Fruit fly (Drosophila melanogaster) ovary, adult (tissue): Measurements from ENCODE around the gene Kcmf1.
A peak's percentile ranks its signal among the peaks of the same experiment; 100 is the strongest.

ENCODE experiments used
- CG17801 ChIP-seq: fragments of 200-800 bp; optimal IDR thresholded peaks from 2 replicates; lab custom pipeline; 2019; ENCODE audit warnings: missing biosample characterization, mild to moderate bottlenecking, missing genetic modification characterization, moderate library complexity; ENCODE audit not compliant: partially characterized antibody

Gene Kcmf1

DNA sequence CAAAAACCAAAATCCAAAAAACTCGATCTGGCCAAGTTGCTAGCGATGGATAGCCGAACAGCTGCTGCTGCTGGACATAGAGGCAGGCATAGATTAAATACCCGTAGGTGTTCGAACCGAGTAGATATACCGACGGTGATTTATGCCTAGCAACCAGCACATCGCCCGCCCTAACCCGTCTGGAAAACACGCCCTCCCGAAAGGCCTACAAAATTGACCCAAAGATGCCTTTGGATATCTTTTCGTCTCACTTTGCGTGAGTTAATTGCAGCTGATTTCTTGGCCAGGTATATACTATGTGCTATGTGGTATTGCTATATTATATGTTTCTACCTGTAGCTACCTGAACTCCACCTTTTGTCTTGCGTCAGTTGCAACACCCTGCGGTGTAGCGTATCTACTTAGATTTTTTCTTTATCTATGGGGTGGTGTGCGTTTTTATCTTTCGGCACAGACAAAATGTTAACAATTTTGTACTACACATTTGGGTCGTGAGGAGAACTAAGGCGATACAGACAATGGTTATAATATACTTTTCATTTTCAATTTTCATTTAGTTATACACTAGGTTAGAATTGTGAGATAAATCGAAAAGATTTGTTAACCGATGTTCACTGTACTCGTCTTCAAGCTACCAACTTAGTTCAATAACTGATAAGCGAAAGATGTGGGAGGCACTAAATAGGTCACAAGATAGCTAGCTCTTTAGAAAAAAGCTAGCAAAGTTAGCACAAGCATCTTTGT, 15.5 kb upstream of the Kcmf1 start:
- TF ChIP-seq CG17801 (GFP tag; lab: Kevin White, UChicago) = no peak

DNA sequence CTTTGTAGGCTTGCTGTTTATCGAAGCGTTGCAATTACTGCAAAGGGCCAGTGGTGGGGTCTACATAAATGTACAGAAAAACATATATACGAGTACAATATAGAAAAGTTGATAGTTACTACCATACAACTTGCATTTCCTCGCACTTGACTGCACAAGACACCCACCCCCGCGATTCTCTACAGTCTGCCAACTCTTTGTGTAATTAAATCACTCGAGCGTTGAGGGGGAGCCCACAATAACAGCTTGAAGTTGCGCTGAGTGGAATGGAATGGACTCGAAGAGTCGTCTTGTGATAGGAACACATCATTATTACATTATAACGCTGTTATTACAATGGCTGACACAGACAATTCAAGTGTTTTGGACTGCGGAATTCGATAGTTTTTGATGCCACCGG, 14.7 kb upstream of the Kcmf1 start:
- no peak for TF ChIP-seq CG17801 (GFP tag; lab: Kevin White, UChicago)

DNA sequence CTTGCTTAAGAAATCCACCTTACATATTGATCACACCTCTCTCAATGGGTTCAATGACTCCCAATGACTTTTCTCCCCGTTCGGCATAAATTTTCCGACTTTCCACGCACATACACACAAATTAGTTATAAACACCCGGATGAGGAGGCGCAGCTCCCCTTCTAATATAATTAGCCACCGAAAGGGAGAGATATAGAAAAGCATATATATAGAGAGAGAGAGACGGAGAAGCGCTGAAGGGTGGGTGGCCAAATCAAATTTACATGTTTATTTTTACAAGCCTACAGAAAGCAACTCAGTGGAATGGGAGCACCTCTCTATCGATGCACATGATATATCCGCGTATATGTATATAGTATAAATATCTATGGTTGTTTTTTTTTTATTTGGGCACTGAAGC, 14.0 kb upstream of the Kcmf1 start:
- no peak for TF ChIP-seq CG17801 (GFP tag; lab: Kevin White, UChicago)

DNA sequence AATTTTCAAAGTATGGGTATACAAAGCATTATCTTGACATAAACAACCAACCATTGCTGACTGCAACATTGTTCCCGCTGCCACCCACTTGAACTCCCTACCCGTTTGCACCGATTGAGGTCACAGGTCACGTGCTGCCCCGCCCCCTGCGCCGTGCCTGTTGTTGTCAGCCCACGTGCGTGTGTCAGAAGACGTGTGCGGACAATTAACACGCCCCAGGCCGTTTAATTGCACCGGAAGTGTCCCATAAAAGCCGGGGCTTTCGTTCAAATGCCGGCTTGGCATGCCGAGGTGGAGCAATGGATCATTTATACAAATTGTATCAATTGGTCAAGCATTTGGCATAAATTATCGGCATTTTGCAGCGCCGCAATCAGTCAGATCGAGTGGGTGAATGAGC, 12.4 kb upstream of the Kcmf1 start:
- no peak for TF ChIP-seq CG17801 (GFP tag; lab: Kevin White, UChicago)

DNA sequence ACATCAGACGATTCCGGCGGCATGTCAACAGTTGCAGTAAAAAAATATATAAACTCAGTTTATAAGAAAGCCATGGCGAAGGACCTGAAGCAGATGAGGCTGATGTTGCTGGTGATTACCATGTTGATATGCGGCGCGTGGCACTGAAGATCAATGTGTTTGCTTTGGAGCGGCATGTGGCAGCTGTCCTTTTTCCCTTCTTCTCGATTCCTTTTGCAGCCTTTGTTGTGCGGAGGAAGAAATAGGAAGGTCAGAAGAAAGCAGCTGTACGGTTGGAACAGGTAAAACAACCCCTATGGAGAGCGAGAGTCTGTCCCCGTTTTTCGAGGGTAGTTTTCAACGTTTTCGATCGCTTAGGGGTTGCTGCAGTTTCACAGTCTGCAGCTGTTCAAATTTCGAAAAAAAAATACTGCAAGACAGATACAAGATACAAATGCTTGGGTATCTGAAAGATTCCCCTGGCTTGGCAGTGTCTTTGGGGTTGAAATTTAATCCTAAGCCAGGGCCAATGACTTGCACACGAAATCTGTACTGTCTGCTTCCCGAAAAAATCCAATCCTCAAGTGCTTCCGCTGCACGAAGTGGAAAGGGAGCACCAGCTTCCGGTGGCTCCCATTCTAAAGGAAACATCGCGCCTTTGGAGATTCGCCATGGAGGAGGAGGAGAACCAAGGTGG, 10.3 kb upstream of the Kcmf1 start:
- TF ChIP-seq CG17801 (GFP tag; lab: Kevin White, UChicago) = no peak

DNA sequence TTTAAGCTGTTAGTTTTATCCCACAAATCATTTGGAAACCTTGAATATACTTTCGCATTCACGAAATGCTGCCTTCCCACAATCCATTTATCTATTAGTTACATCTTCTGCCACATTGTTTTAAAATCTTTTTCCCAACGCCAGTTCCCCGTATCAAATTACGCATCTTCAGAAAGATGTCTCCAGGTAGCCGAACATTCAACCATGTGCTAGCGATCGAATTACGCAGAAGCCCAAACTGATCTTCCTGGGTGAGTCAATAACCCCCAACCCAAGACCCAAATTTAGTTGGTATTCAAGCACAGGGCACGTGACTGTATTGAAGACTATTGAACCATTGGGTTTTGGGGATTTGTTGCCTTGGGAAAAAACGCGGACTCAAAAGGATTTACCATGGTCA, 9.2 kb upstream of the Kcmf1 start:
- no peak for TF ChIP-seq CG17801 (GFP tag; lab: Kevin White, UChicago)

DNA sequence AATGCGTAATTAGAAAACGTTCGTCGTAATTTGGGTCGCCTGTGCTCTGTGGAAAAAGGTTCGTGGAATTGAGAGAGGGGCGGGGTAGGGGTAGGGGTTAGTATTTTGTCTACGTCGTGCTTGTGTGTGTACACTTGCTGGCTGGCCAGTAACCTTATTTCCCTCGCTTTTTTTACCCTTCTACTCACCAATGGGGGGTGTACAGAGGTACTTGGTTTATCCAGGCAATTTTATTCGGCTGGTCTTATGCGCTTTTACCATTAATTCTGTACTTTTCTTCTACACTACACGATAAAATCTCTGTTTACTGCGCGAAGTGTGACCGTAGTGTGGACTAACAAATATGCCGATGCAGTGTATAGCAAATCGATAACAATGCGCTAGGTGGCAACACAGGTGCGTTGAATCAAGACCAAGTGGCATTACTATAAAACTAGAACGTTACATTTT, 5.0 kb upstream of the Kcmf1 start, which contains the start of gene tgo:
Gene tgo (minus strand): TSS at position 334 of the 450 bp plus-strand sequence.
- peak; percentile 16 for TF ChIP-seq CG17801 (GFP tag; lab: Kevin White, UChicago)

DNA sequence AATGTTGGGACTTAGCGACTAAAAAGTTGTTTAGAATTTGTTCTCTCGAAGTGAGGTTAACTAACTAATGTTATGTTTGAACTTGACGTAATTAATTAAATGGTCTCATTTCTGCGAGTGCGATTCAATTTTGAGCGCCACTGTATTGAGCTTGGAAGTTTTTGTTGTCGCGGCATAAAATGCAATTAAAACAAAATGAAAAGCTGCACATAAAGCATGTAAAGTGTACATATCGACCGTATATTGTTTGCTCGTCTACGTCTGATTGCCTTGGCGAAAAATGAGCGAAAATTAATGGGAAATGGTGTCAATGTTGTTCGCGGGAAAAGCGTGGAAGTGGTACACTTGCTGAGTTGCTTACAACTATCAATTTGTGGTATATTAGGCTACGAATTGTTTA, 2.2 kb upstream of the Kcmf1 start:
- TF ChIP-seq CG17801 (GFP tag; lab: Kevin White, UChicago) = peak; percentile 46

DNA sequence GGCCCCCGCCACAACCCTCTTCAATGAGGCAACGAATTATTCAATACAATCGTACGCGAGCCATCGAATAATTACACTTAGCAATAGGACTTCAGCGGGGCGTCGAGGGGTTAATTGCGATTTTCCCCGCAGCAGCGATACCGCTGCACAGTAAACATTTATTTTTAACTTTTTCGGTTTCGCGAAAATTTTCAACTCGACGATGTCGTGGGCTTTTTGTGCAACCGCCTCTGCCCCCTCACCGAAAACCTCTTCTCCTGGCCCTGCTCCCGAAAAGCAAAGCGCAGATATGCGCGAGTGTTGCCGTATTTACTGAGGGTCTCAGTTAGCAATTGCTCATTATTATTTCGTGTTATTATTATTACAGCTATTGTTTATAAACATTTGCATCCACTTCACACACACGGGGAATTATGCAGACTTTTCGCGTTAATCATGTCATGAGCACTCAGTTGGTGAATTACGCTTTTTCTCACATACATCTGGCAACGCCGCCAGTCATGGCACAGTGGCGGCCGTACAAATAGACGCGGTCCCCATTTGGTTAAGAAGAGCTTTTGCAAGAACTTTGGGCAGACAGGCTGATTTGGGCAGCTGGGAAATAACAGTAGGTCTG, 836 bp downstream of the Kcmf1 start:
- peak; percentile 35 for TF ChIP-seq CG17801 (GFP tag; lab: Kevin White, UChicago)

DNA sequence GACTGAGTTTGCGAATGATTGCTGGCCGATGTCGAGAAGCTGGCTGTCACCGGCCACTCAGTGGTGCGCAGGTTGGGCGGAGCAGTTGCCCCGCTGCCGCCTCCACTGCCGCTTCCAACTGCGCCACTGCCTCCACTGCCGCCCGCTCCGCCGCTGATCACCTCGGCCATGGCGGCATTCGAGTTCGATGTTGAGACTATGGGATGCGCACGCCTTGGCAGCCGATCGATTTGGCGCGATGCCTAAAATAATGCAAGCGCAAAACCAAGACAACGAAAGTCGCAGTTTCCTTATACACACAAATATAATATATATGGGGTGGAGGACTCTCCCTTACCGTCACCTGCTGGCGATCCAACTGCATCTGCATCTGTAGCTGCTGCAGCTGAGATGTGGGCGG, 3.0 kb downstream of the Kcmf1 start:
- no peak for TF ChIP-seq CG17801 (GFP tag; lab: Kevin White, UChicago)

DNA sequence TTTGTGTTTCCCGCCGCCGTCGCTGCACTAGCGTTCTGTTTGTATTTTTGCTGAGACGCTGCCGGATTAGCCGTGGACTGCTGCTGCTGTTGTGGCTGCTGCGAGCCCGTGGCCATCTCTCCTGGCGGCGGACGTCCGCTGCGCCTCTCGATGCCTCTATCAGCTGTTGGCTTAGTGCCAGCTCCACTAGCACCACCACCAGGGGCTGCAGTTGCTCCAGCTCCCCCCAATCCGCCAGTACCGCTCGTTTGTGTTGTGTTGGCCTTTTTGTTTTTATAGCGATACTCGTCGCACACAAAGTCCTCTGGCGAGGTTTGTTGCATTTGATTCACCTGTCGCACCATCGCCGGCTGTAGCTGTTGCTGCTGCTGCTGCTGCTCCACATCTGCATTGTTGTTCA, 4.0 kb downstream of the Kcmf1 start:
- TF ChIP-seq CG17801 (GFP tag; lab: Kevin White, UChicago) = no peak

DNA sequence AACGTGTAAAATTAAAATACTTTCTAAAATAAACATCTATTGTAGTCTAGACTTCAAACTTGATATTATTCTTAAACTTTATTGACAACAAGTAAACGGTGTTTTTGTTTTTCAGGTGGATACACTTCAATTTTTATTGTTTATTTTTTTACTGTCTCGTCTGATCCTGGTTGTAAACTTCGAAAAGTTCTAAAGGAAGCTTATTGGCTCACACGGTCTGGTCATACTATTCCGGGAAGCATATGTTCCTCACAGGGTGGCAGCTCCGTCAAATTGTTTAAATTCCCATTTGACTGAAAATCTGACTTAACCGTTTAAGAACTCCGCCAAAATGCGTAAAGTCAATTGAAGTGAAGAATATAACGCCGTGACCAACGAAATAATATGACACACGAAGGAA, 6.5 kb downstream of the Kcmf1 start, which contains the start of gene CG11983:
Gene CG11983 (plus strand): TSS at position 120 of the 400 bp plus-strand sequence.
- peak; percentile 2 for TF ChIP-seq CG17801 (GFP tag; lab: Kevin White, UChicago)

DNA sequence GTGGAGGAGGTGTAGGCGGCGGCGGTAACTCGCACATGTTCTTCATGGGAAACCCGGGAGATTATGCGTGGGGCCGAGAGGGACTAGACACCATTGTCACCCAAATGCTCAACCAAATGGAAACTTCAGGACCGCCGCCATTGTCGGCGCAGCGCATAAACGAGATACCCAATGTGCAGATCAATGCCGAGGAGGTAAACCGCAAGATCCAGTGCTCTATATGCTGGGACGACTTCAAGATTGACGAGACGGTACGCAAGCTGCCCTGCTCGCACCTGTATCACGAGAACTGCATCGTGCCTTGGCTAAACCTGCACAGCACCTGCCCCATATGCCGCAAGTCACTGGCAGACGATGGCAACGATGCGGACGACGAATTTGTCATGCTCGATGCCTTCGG, 7.5 kb downstream of the Kcmf1 start:
- TF ChIP-seq CG17801 (GFP tag; lab: Kevin White, UChicago) = no peak

DNA sequence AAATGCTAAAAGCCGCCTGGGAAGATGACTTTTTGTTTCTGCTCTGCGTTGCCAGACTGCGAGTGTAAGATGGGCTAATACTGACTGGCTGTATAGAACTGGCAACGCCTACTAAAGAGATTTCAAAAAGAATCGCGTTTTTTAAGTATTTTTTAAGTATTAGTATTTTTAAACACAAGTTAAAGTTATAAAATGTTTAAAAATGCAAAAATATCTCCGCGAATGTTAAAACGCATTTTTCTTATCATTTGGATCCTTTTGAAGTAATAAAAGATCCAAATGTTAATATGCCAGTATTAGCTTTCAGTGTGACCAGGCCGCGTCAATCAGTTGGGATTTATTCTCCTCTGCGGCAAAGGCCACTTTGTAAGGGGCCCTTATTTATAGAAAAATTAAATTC, 8.6 kb downstream of the Kcmf1 start, which contains the start of the genes Prosbeta3 and Iru:
Gene Prosbeta3 (minus strand): TSS at position 98 of the 400 bp plus-strand sequence.
Gene Iru (plus strand): TSS at position 328 of the 400 bp plus-strand sequence.
- TF ChIP-seq CG17801 (GFP tag; lab: Kevin White, UChicago) = no peak

DNA sequence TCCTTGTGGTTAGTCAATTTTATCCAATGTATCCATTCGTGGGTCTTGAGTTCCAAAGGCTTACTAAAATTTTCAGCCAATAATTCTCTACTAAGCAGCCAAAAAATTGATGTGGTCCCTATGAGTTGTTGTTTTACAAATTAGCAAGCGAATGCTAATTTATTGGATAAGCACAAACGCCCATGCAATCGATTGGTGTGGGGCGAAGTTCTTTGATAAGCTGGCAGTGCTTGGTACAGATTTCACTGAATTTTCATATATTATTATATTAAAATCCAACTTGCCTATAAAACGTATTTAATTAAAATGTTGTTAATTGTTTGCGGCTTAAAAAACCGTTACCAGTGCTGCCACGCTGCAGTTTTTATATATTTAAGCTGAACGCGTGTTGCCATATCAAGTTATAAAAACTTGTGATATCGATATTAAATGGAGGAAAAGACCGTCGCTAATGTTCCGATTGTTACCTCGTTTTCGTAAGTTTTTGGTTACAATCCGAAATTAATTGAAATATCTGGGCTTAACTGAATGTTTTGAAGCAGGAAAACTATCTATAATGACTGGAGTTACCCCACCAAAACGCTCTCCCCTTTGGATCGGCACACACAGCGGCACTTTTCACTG, 11.0 kb downstream of the Kcmf1 start, which contains the start of the genes CG31100 and CG11980:
Gene CG31100 (minus strand): TSS at position 51 of the 624 bp plus-strand sequence.
Gene CG11980 (plus strand): TSS at position 418 of the 624 bp plus-strand sequence.
- TF ChIP-seq CG17801 (GFP tag; lab: Kevin White, UChicago) = no peak
